Fruit fly (Drosophila melanogaster): Measurements from ENCODE around the gene Stim.

Stim gene

dm6 chrX:15940105-15940955 is at the start of gene Stim:
Gene Stim, minus strand, starts transcription at chrX:15940451.
- TF ChIP-seq kay (GFP tag; ENCODE audit: borderline replicate concordance) (peak; percentile 88), CG14711 (tag; optimal IDR thresholded peaks at IDR 0.05) (no peak), bab1 (GFP tag; optimal IDR thresholded peaks at IDR 0.05) (peak; percentile 56)

dm6 chrX:15989631-15990030 is 49.4 kb upstream of the Stim start:
- TF ChIP-seq tj (GFP tag; optimal IDR thresholded peaks at IDR 0.05) = peak; percentile 96
- no peak for TF ChIP-seq Clk (GFP tag; optimal IDR thresholded peaks at IDR 0.05)

DNA sequence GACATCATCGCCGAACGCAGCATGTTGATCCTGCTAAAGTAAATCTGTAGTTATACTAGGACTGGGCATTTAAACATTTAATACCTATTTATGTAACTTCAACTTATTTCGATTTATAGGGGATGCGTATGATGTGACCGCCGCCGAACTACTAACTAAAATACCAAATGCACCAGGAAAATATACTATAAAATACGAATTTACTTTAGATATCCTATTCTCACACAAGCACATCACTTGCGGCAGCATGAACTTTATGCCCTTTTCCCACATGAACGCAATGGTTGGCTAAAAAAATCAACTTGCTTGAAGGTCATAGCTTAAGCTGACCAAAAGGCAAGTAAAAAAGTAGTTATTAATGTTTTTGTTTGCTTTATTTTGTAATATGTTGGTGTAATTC is 46.4 kb upstream of the Stim start, which contains the start of gene ND-20:
Gene ND-20 (minus strand): TSS at position 155 of the 400 bp plus-strand sequence.
- TF ChIP-seq CG33017 (tag; optimal IDR thresholded peaks at IDR 0.05) (no peak), toe (GFP tag; optimal IDR thresholded peaks at IDR 0.05) (no peak), cnc (optimal IDR thresholded peaks at IDR 0.05) (no peak), Clk (GFP tag; optimal IDR thresholded peaks at IDR 0.05) (no peak), CG12768 (GFP tag; optimal IDR thresholded peaks at IDR 0.05) (no peak), tj (GFP tag; optimal IDR thresholded peaks at IDR 0.05) (no peak), kay (GFP tag; ENCODE audit: borderline replicate concordance) (no peak), CG1620 (GFP tag; optimal IDR thresholded peaks at IDR 0.05) (peak; percentile 30), CG7101 (tag; optimal IDR thresholded peaks at IDR 0.05) (peak; percentile 30), CG14711 (tag; optimal IDR thresholded peaks at IDR 0.05) (peak; percentile 32), pad (GFP tag; optimal IDR thresholded peaks at IDR 0.05) (peak; percentile 19), bab1 (GFP tag; optimal IDR thresholded peaks at IDR 0.05) (peak; percentile 18), Mnt (GFP tag; optimal IDR thresholded peaks at IDR 0.05) (peak; percentile 16)

DNA sequence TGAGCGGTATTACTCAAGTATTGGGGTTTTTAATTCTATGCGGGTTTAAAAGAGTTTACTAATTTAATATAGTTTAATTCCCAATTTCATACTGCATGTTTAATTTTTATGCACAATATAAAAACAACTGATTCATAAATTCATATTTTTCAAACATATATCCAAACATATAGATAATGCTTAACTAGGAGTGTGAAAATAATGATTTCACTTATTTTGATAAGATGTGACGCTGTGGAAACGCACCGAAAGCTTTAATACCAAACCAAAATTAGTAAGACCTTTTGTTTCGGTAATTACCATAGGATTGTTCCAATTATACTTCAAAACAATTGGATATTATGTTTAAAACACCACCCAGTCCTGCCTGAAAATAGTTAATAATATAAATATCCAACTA is 43.2 kb upstream of the Stim start, which contains the start of gene Slc25A46a:
Gene Slc25A46a (plus strand): TSS at position 272 of the 400 bp plus-strand sequence.
- TF ChIP-seq CG33017 (tag; optimal IDR thresholded peaks at IDR 0.05) (no peak), bab1 (GFP tag; optimal IDR thresholded peaks at IDR 0.05) (peak; percentile 28), Clk (GFP tag; optimal IDR thresholded peaks at IDR 0.05) (no peak), CG1620 (GFP tag; optimal IDR thresholded peaks at IDR 0.05) (no peak), toe (GFP tag; optimal IDR thresholded peaks at IDR 0.05) (no peak), cnc (optimal IDR thresholded peaks at IDR 0.05) (no peak), CG12768 (GFP tag; optimal IDR thresholded peaks at IDR 0.05) (no peak)

DNA sequence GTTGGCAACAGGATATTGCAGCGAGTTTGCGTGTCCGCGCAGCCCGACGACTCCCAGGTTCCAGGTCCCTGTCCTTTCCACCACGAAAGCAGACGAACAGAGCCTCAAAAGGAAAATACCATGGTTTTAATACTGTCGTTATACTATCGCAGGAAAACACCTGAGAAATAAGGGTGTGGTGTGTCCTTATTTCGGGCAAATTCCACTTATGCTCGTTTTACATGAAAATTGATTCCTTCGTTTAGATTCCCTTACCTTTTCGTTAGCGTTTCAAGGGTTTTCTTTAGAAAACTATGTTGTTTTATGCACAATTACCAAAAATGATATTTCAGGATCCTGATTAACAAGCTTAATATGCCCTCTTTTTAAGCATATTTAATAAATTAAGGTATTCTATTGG is 42.6 kb upstream of the Stim start, which contains the start of gene Cep164:
Gene Cep164 (minus strand): TSS at position 101 of the 400 bp plus-strand sequence.
- TF ChIP-seq CG7045 (GFP tag; optimal IDR thresholded peaks at IDR 0.05) = no peak
- TF ChIP-seq bab1 (GFP tag; optimal IDR thresholded peaks at IDR 0.05) = no peak
- TF ChIP-seq tj (GFP tag; optimal IDR thresholded peaks at IDR 0.05) = no peak
- TF ChIP-seq CG33017 (tag; optimal IDR thresholded peaks at IDR 0.05) = no peak
- no peak for TF ChIP-seq CG5204 (GFP tag; optimal IDR thresholded peaks at IDR 0.05)
- no peak for TF ChIP-seq CG14711 (tag; optimal IDR thresholded peaks at IDR 0.05)
- no peak for TF ChIP-seq CG1620 (GFP tag; optimal IDR thresholded peaks at IDR 0.05)
- no peak for TF ChIP-seq toe (GFP tag; optimal IDR thresholded peaks at IDR 0.05)
- no peak for TF ChIP-seq CG12768 (GFP tag; optimal IDR thresholded peaks at IDR 0.05)
- TF ChIP-seq kay (GFP tag; ENCODE audit: borderline replicate concordance) = no peak
- no peak for TF ChIP-seq Hr96 (GFP tag; optimal IDR thresholded peaks at IDR 0.05)
- TF ChIP-seq cnc (optimal IDR thresholded peaks at IDR 0.05) = no peak
- TF ChIP-seq pad (GFP tag; optimal IDR thresholded peaks at IDR 0.05) = no peak
- TF ChIP-seq CG7101 (tag; optimal IDR thresholded peaks at IDR 0.05) = no peak
- no peak for TF ChIP-seq Mnt (GFP tag; optimal IDR thresholded peaks at IDR 0.05)
- no peak for TF ChIP-seq ovo (GFP tag; optimal IDR thresholded peaks at IDR 0.05)
- TF ChIP-seq Clk (GFP tag; optimal IDR thresholded peaks at IDR 0.05) = no peak
- no peak for TF ChIP-seq CG11617 (GFP tag; optimal IDR thresholded peaks at IDR 0.05)
- no peak for TF ChIP-seq cic (GFP tag; optimal IDR thresholded peaks at IDR 0.05)

DNA sequence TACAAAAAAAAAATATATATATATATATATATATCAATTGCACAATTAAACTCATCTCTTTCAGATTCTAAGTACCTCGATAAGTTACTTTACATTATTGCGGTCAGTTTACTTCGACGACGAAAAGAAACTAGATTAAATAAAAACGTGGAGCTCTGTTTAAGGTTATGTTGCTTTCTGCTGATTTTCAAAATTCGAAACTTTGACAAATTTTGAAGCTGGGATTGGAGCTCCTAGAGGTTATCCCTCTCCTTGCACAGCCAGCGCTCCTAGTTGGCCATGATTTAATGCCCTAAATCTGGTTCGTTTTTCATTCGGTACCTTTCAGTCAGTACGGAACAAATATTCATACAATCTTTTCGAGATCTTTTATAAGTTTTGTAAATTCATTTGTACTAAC is 36.3 kb upstream of the Stim start, which contains the start of gene CG42766:
Gene CG42766 (plus strand): TSS at position 301 of the 400 bp plus-strand sequence.
- TF ChIP-seq cic (GFP tag; optimal IDR thresholded peaks at IDR 0.05) (no peak), kay (GFP tag; ENCODE audit: borderline replicate concordance) (no peak), CG14711 (tag; optimal IDR thresholded peaks at IDR 0.05) (no peak), toe (GFP tag; optimal IDR thresholded peaks at IDR 0.05) (no peak), Clk (GFP tag; optimal IDR thresholded peaks at IDR 0.05) (no peak), CG33017 (tag; optimal IDR thresholded peaks at IDR 0.05) (no peak), pad (GFP tag; optimal IDR thresholded peaks at IDR 0.05) (no peak), cnc (optimal IDR thresholded peaks at IDR 0.05) (no peak), tj (GFP tag; optimal IDR thresholded peaks at IDR 0.05) (no peak), CG12768 (GFP tag; optimal IDR thresholded peaks at IDR 0.05) (no peak), Crg-1 (GFP tag; optimal IDR thresholded peaks at IDR 0.05) (no peak), Mnt (GFP tag; optimal IDR thresholded peaks at IDR 0.05) (no peak), CG11617 (GFP tag; optimal IDR thresholded peaks at IDR 0.05) (no peak), CG7045 (GFP tag; optimal IDR thresholded peaks at IDR 0.05) (no peak), CG7101 (tag; optimal IDR thresholded peaks at IDR 0.05) (no peak), bab1 (GFP tag; optimal IDR thresholded peaks at IDR 0.05) (no peak), Hr96 (GFP tag; optimal IDR thresholded peaks at IDR 0.05) (no peak), CG1620 (GFP tag; optimal IDR thresholded peaks at IDR 0.05) (no peak), ovo (GFP tag; optimal IDR thresholded peaks at IDR 0.05) (no peak), CG5204 (GFP tag; optimal IDR thresholded peaks at IDR 0.05) (no peak)

Measured in whole organism, adult.